Worm (Caenorhabditis elegans) whole organism, L1 larva: ENCODE data around the gene itr-1.
A peak's percentile ranks its signal among the peaks of the same experiment; 100 is the strongest.

Experiments
- C04F5.9 ChIP-seq: sonication (generic microtip); optimal IDR thresholded peaks from 2 replicates; lab custom pipeline; 2016; ENCODE audit warnings: missing genetic modification characterization, missing compliant biosample characterization
- C34B4.2 ChIP-seq: sonication (generic microtip); optimal IDR thresholded peaks from 2 replicates; lab custom pipeline; 2017; ENCODE audit warnings: mild to moderate bottlenecking, missing genetic modification characterization, missing compliant biosample characterization
- F16B12.6 ChIP-seq: fragments of 150-350 bp; optimal IDR thresholded peaks from 2 replicates; lab custom pipeline; 2014; ENCODE audit warnings: missing biosample characterization, missing genetic modification characterization
- Y116A8C.19 ChIP-seq: sonication (generic microtip); optimal IDR thresholded peaks from 2 replicates; lab custom pipeline; 2016; ENCODE audit warnings: missing compliant biosample characterization, missing genetic modification characterization, borderline replicate concordance
- aha-1 ChIP-seq: fragments of 150-350 bp; optimal IDR thresholded peaks from 2 replicates; lab custom pipeline; 2014; ENCODE audit warnings: missing biosample characterization, missing genetic modification characterization
- aly-2 ChIP-seq: fragments of 150-350 bp; optimal IDR thresholded peaks from 2 replicates; lab custom pipeline; 2014; ENCODE audit warnings: missing biosample characterization, missing genetic modification characterization
- ama-1 ChIP-seq: fragments of 150-350 bp; optimal IDR thresholded peaks from 2 replicates; lab custom pipeline; 2014
- blmp-1 ChIP-seq: fragments of 150-350 bp; optimal IDR thresholded peaks from 2 replicates; lab custom pipeline; 2014; ENCODE audit warnings: missing biosample characterization, missing genetic modification characterization
- ceh-8 ChIP-seq: fragments of 200-800 bp; sonication (Bioruptor generic); optimal IDR thresholded peaks from 2 replicates; lab custom pipeline; 2018; ENCODE audit warnings: mild to moderate bottlenecking, missing genetic modification characterization, moderate library complexity, missing compliant biosample characterization
- ceh-82 ChIP-seq, 3 experiments: fragments of 150-350 bp in 1 of 3; sonication (generic microtip) in 2 of 3; optimal IDR thresholded peaks; 2 replicates each; lab custom pipeline; 2014 to 2017; ENCODE audit warnings: missing biosample characterization in 3 of 3, missing genetic modification characterization in 3 of 3
- ceh-88 ChIP-seq: fragments of 200-800 bp; sonication (Bioruptor generic); IDR thresholded peaks from 2 replicates; pipeline ENCODE4 v1.3.6; 2022; ENCODE audit warnings: missing genetic modification characterization, missing compliant biosample characterization
- dsc-1 ChIP-seq: sonication (generic microtip); optimal IDR thresholded peaks from 2 replicates; lab custom pipeline; 2016; ENCODE audit warnings: mild to moderate bottlenecking, missing genetic modification characterization, missing compliant biosample characterization
- efl-1 ChIP-seq, 4 experiments: fragments of 150-350 bp; optimal IDR thresholded peaks in 3 of 4; peaks in 1 of 4; 1 replicate in 1 of 4; 2 replicates in 3 of 4; lab custom pipeline; 2014; ENCODE audit warnings: missing biosample characterization in 2 of 4, missing genetic modification characterization in 2 of 4, missing genetic modification reagents in 2 of 4
- egl-13 ChIP-seq: sonication (generic microtip); optimal IDR thresholded peaks from 2 replicates; lab custom pipeline; 2016; ENCODE audit warnings: missing genotype, missing genetic modification reagents, missing genetic modification characterization, missing compliant biosample characterization
- elt-2 ChIP-seq: sonication (generic microtip); optimal IDR thresholded peaks from 2 replicates; lab custom pipeline; 2016; ENCODE audit warnings: missing genetic modification characterization, mild to moderate bottlenecking, inconsistent platforms, missing compliant biosample characterization, missing genetic modification reagents
- elt-3 ChIP-seq, 6 experiments: fragments of 150-350 bp in 1 of 6; sonication (generic microtip); optimal IDR thresholded peaks; 2 replicates each; lab custom pipeline; 2017 to 2018; ENCODE audit warnings: missing biosample characterization in 6 of 6, missing genetic modification characterization in 6 of 6, inconsistent platforms in 1 of 6
- ets-5 ChIP-seq: fragments of 200-800 bp; sonication (Bioruptor generic); IDR thresholded peaks from 2 replicates; pipeline ENCODE4 v1.3.6; 2022; ENCODE audit warnings: missing genetic modification characterization, missing compliant biosample characterization
- fkh-10 ChIP-seq: sonication (generic microtip); optimal IDR thresholded peaks from 2 replicates; lab custom pipeline; 2017; ENCODE audit warnings: missing biosample characterization, missing genetic modification reagents, missing genetic modification characterization
- fkh-8 ChIP-seq: sonication (generic microtip); optimal IDR thresholded peaks from 2 replicates; lab custom pipeline; 2016; ENCODE audit warnings: mild to moderate bottlenecking, missing genetic modification characterization, missing compliant biosample characterization
- fos-1 ChIP-seq: fragments of 150-350 bp; optimal IDR thresholded peaks from 2 replicates; lab custom pipeline; 2014; ENCODE audit warnings: missing biosample characterization, missing genetic modification characterization
- grh-1 ChIP-seq: fragments of 200-800 bp; sonication (Bioruptor generic); IDR thresholded peaks from 2 replicates; pipeline ENCODE4 v1.3.6; 2022; ENCODE audit warnings: missing genetic modification reagents, missing genetic modification characterization, missing compliant biosample characterization
- hlh-17 ChIP-seq: fragments of 200-800 bp; sonication (Bioruptor generic); optimal IDR thresholded peaks from 2 replicates; lab custom pipeline; 2018; ENCODE audit warnings: missing genetic modification characterization, mild to moderate bottlenecking, missing compliant biosample characterization, moderate library complexity, borderline replicate concordance
- hpl-2 ChIP-seq: fragments of 150-350 bp; optimal IDR thresholded peaks from 2 replicates; lab custom pipeline; 2014; ENCODE audit warnings: missing biosample characterization, missing genetic modification reagents, missing genetic modification characterization
- isw-1 ChIP-seq: fragments of 200-800 bp; sonication (Bioruptor generic); IDR thresholded peaks from 2 replicates; pipeline ENCODE4 v1.3.6; 2022; ENCODE audit warnings: missing genetic modification characterization, missing compliant biosample characterization
- lin-14 ChIP-seq: fragments of 200-800 bp; sonication (Bioruptor generic); optimal IDR thresholded peaks from 2 replicates; lab custom pipeline; 2018; ENCODE audit warnings: mild to moderate bottlenecking, missing genetic modification characterization, moderate library complexity, missing compliant biosample characterization
- lin-15B ChIP-seq: fragments of 150-350 bp; sonication (generic microtip); optimal IDR thresholded peaks from 3 replicates; lab custom pipeline; 2014; ENCODE audit warnings: missing biosample characterization, missing genetic modification characterization
- lin-35 ChIP-seq, 2 experiments: fragments of 150-350 bp; optimal IDR thresholded peaks; 2 replicates each; lab custom pipeline; 2014; ENCODE audit warnings: missing biosample characterization in 2 of 2, missing genetic modification characterization in 2 of 2, missing genetic modification reagents in 2 of 2
- mab-9 ChIP-seq: fragments of 200-800 bp; sonication (Bioruptor generic); IDR thresholded peaks from 2 replicates; pipeline ENCODE4 v1.3.6; 2022; ENCODE audit warnings: missing genetic modification reagents, missing genetic modification characterization, missing compliant biosample characterization
- mdl-1 ChIP-seq, 2 experiments: fragments of 150-350 bp; optimal IDR thresholded peaks; 2 replicates each; lab custom pipeline; 2014 to 2017; ENCODE audit warnings: missing biosample characterization in 2 of 2, missing genetic modification characterization in 2 of 2, inconsistent platforms in 1 of 2
- mef-2 ChIP-seq: fragments of 150-350 bp; optimal IDR thresholded peaks from 2 replicates; lab custom pipeline; 2014; ENCODE audit warnings: missing biosample characterization, missing genetic modification characterization
- mep-1 ChIP-seq: fragments of 150-350 bp; optimal IDR thresholded peaks from 2 replicates; lab custom pipeline; 2014; ENCODE audit warnings: missing biosample characterization, missing genetic modification characterization
- nhr-20 ChIP-seq: sonication (generic microtip); optimal IDR thresholded peaks from 2 replicates; lab custom pipeline; 2016; ENCODE audit warnings: mild to moderate bottlenecking, missing genetic modification characterization, missing compliant biosample characterization
- nhr-237 ChIP-seq: fragments of 150-350 bp; optimal IDR thresholded peaks from 2 replicates; lab custom pipeline; 2014; ENCODE audit warnings: missing biosample characterization, missing genetic modification characterization
- nhr-28 ChIP-seq: fragments of 150-350 bp; optimal IDR thresholded peaks from 2 replicates; lab custom pipeline; 2014; ENCODE audit warnings: missing biosample characterization, missing genetic modification characterization
- nhr-47 ChIP-seq: sonication (generic microtip); optimal IDR thresholded peaks from 2 replicates; lab custom pipeline; 2016; ENCODE audit warnings: mild to moderate bottlenecking, missing genetic modification characterization, moderate library complexity, missing compliant biosample characterization
- nhr-71 ChIP-seq: sonication (generic microtip); optimal IDR thresholded peaks from 2 replicates; lab custom pipeline; 2016; ENCODE audit warnings: mild to moderate bottlenecking, missing genetic modification characterization, moderate library complexity, missing compliant biosample characterization
- nhr-76 ChIP-seq: sonication (generic microtip); optimal IDR thresholded peaks from 2 replicates; lab custom pipeline; 2017; ENCODE audit warnings: missing biosample characterization, missing genetic modification characterization
- nhr-77 ChIP-seq: fragments of 150-350 bp; optimal IDR thresholded peaks from 2 replicates; lab custom pipeline; 2014; ENCODE audit warnings: missing biosample characterization, missing genetic modification characterization
- nhr-85 ChIP-seq: sonication (generic microtip); peaks from one replicate; lab custom pipeline; 2016; ENCODE audit warnings: missing genetic modification characterization, inconsistent platforms, missing compliant biosample characterization
- pag-3 ChIP-seq: sonication (generic microtip); optimal IDR thresholded peaks from 2 replicates; lab custom pipeline; 2017; ENCODE audit warnings: missing genetic modification characterization, mild to moderate bottlenecking, missing compliant biosample characterization, antibody characterized with exemption, borderline replicate concordance; ENCODE audit not compliant: insufficient read depth
- pqm-1 ChIP-seq: sonication (generic microtip); optimal IDR thresholded peaks from 3 replicates; lab custom pipeline; 2017; ENCODE audit warnings: missing biosample characterization, missing genetic modification characterization
- rnt-1 ChIP-seq: sonication (generic microtip); optimal IDR thresholded peaks from 2 replicates; lab custom pipeline; 2016; ENCODE audit warnings: mild to moderate bottlenecking, missing genetic modification characterization, moderate library complexity, missing compliant biosample characterization
- sox-4 ChIP-seq: sonication (generic microtip); optimal IDR thresholded peaks from 2 replicates; lab custom pipeline; 2016; ENCODE audit warnings: missing genetic modification characterization, missing compliant biosample characterization
- sptf-1 ChIP-seq: fragments of 150-350 bp; optimal IDR thresholded peaks from 2 replicates; lab custom pipeline; 2014; ENCODE audit warnings: missing biosample characterization, missing genetic modification characterization
- sup-37 ChIP-seq: fragments of 200-800 bp; sonication (Bioruptor generic); optimal IDR thresholded peaks from 2 replicates; lab custom pipeline; 2018; ENCODE audit warnings: mild to moderate bottlenecking, missing genetic modification characterization, missing compliant biosample characterization
- swsn-7 ChIP-seq: sonication (generic microtip); optimal IDR thresholded peaks from 2 replicates; lab custom pipeline; 2016; ENCODE audit warnings: missing genetic modification characterization, missing compliant biosample characterization
- tlp-1 ChIP-seq: fragments of 150-350 bp; optimal IDR thresholded peaks from 2 replicates; lab custom pipeline; 2014; ENCODE audit warnings: missing biosample characterization, missing genetic modification characterization
- unc-98 ChIP-seq: fragments of 200-800 bp; sonication (Bioruptor generic); IDR thresholded peaks from 2 replicates; pipeline ENCODE4 v1.3.6; 2022; ENCODE audit warnings: missing genetic modification characterization, missing compliant biosample characterization
- xbp-1 ChIP-seq: sonication (generic microtip); optimal IDR thresholded peaks from 2 replicates; lab custom pipeline; 2016; ENCODE audit warnings: missing genetic modification characterization, missing compliant biosample characterization
- zip-4 ChIP-seq: fragments of 200-800 bp; sonication (Bioruptor generic); optimal IDR thresholded peaks from 2 replicates; lab custom pipeline; 2018; ENCODE audit warnings: mild to moderate bottlenecking, missing genetic modification characterization, moderate library complexity, missing compliant biosample characterization
- ztf-11 ChIP-seq, 2 experiments: sonication (generic microtip); optimal IDR thresholded peaks; 2 replicates each; lab custom pipeline; 2016 to 2017; ENCODE audit warnings: missing genetic modification characterization in 2 of 2, missing biosample characterization in 1 of 2, missing compliant biosample characterization in 1 of 2

itr-1 gene

DNA sequence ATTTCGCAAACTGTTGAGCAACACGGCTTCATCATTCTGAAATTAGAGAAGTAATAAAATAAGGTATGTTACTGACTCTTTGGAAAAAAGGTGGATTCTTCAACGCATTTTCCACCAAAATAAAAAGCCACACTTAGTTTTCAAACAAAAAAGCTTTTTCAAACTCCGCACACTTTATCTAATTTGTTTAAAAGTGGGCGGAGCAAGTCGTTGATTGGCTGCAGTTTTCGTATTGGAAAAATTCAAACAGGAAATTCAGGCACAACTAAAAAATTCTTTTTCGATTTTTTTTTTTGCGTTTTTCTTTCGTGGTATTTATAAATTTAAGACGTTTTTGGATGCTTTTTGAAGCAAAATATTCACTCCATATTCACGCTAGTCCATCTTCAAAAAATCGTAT lies 24.5 kb upstream of the itr-1 start:
- no peak for TF ChIP-seq mdl-1 (tag; optimal IDR thresholded peaks at IDR 0.05; lab: Kevin White, UChicago)
- no peak for TF ChIP-seq efl-1 (optimal IDR thresholded peaks at IDR 0.05; lab: Kevin White, UChicago)
- TF ChIP-seq efl-1 (GFP tag; optimal IDR thresholded peaks at IDR 0.05 in 1 of 2; lab: Kevin White, UChicago) = peak in 1 of 2 experiments; percentile 75

DNA sequence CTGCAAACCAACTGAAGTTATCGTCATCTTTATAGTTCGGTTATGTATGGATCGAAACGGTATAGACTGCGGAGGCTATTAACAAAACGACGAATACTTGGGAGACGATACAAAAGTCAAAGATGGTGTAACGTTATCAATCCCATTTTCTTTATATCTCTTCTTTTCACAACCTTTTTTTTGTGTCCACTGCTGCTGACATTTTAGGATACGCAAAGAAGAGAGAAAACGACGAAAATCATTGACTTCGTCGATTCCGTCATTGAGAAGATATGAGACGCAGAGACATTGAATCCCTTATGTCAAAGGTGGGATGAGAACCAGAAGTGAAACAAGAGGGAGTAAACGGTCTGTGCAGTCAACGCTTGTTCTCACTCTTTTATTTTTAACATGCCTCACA lies 23.9 kb upstream of the itr-1 start, which contains the start of gene cima-1:
Gene cima-1 (plus strand): TSS at position 340 of the 400 bp plus-strand sequence.
- TF ChIP-seq nhr-20 = no peak
- TF ChIP-seq lin-15B (tag; lab: Kevin White, UChicago) = no peak
- no peak for TF ChIP-seq aly-2 (tag; lab: Kevin White, UChicago)
- TF ChIP-seq mep-1 = peak; percentile 36
- no peak for TF ChIP-seq nhr-28 (tag; lab: Kevin White, UChicago)
- TF ChIP-seq lin-35 (GFP tag; optimal IDR thresholded peaks at IDR 0.05; lab: Kevin White, UChicago) = peak in 1 of 2 experiments; percentile 5
- TF ChIP-seq C04F5.9 (tag; lab: Kevin White, UChicago) = no peak
- no peak for TF ChIP-seq zip-4 (GFP tag; lab: Kevin White, UChicago)
- TF ChIP-seq mef-2 = no peak
- no peak for TF ChIP-seq sup-37
- TF ChIP-seq ceh-8 (GFP tag; lab: Kevin White, UChicago) = no peak
- no peak for TF ChIP-seq efl-1 (optimal IDR thresholded peaks at IDR 0.05; lab: Kevin White, UChicago)
- no peak for TF ChIP-seq efl-1 (GFP tag; optimal IDR thresholded peaks at IDR 0.05 in 1 of 2; lab: Kevin White, UChicago)
- no peak for TF ChIP-seq pqm-1 (tag; lab: Kevin White, UChicago)
- no peak for TF ChIP-seq xbp-1 (tag; lab: Kevin White, UChicago)
- no peak for TF ChIP-seq dsc-1 (tag; lab: Kevin White, UChicago)
- TF ChIP-seq nhr-76 (tag; lab: Kevin White, UChicago) = no peak
- TF ChIP-seq ama-1 (lab: Kevin White, UChicago) = no peak
- TF ChIP-seq isw-1 (GFP tag; lab: Robert Waterston, UW) = no peak
- TF ChIP-seq hpl-2 = no peak
- TF ChIP-seq fkh-10 = no peak
- TF ChIP-seq ceh-88 = no peak
- no peak for TF ChIP-seq aha-1 (tag; lab: Kevin White, UChicago)
- peak; percentile 68 for TF ChIP-seq nhr-85 (tag; lab: Kevin White, UChicago)
- peak in 5 of 6 experiments; percentile 6 to 92 (median 57) for TF ChIP-seq elt-3 (tag; optimal IDR thresholded peaks at IDR 0.05; lab: Kevin White, UChicago)
- no peak for TF ChIP-seq sox-4 (tag; lab: Kevin White, UChicago)
- no peak for TF ChIP-seq ztf-11 (tag; optimal IDR thresholded peaks at IDR 0.05; lab: Kevin White, UChicago)
- no peak for TF ChIP-seq nhr-237
- TF ChIP-seq swsn-7 (tag; lab: Kevin White, UChicago) = no peak
- TF ChIP-seq mab-9 = no peak
- TF ChIP-seq lin-14 (GFP tag; lab: Kevin White, UChicago) = no peak
- TF ChIP-seq nhr-77 (tag; lab: Kevin White, UChicago) = no peak
- TF ChIP-seq ets-5 (GFP tag; lab: Robert Waterston, UW) = no peak
- TF ChIP-seq elt-2 = no peak
- TF ChIP-seq blmp-1 (tag; lab: Kevin White, UChicago) = peak; percentile 88
- TF ChIP-seq grh-1 = no peak
- no peak for TF ChIP-seq nhr-71 (tag; lab: Kevin White, UChicago)
- no peak for TF ChIP-seq fkh-8 (tag; lab: Kevin White, UChicago)
- TF ChIP-seq egl-13 = no peak
- TF ChIP-seq ceh-82 (tag; optimal IDR thresholded peaks at IDR 0.05; lab: Kevin White, UChicago) = no peak
- no peak for TF ChIP-seq unc-98 (GFP tag; lab: Robert Waterston, UW)
- TF ChIP-seq C34B4.2 (tag; lab: Kevin White, UChicago) = no peak
- TF ChIP-seq pag-3 (tag; lab: Kevin White, UChicago) = no peak
- TF ChIP-seq rnt-1 = no peak
- TF ChIP-seq Y116A8C.19 = no peak
- no peak for TF ChIP-seq hlh-17 (GFP tag; lab: Kevin White, UChicago)
- no peak for TF ChIP-seq sptf-1 (tag; lab: Kevin White, UChicago)
- TF ChIP-seq F16B12.6 = no peak
- no peak for TF ChIP-seq fos-1 (tag; lab: Kevin White, UChicago)
- TF ChIP-seq nhr-47 (tag; lab: Kevin White, UChicago) = no peak
- TF ChIP-seq tlp-1 (tag; lab: Kevin White, UChicago) = no peak
